Fruit fly (Drosophila melanogaster) whole organism, prepupa: ENCODE results near the gene CG5568.

Experiments
- Blimp-1 ChIP-seq: fragments of 200-800 bp; sonication (Bioruptor generic); optimal IDR thresholded peaks from 3 replicates; lab custom pipeline; 2017; ENCODE audit warnings: missing biosample characterization, missing genetic modification characterization, mild to moderate bottlenecking, moderate library complexity, missing genetic modification reagents
- CG10631 ChIP-seq: fragments of 200-800 bp; sonication (Bioruptor generic); optimal IDR thresholded peaks from 2 replicates; lab custom pipeline; 2016; ENCODE audit warnings: missing biosample characterization, missing genetic modification characterization
- CG10669 ChIP-seq: fragments of 200-800 bp; sonication (Bioruptor generic); optimal IDR thresholded peaks from 3 replicates; lab custom pipeline; 2018; ENCODE audit warnings: missing biosample characterization, mild to moderate bottlenecking, missing genetic modification characterization, moderate library complexity
- CG11294 ChIP-seq: fragments of 200-800 bp; sonication (Bioruptor generic); IDR thresholded peaks from 2 replicates; pipeline ENCODE4 v1.3.6; 2022; ENCODE audit warnings: missing biosample characterization, missing genetic modification characterization
- CG11762 ChIP-seq: fragments of 200-800 bp; sonication (Bioruptor generic); optimal IDR thresholded peaks from 3 replicates; lab custom pipeline; 2016; ENCODE audit warnings: missing biosample characterization, missing genetic modification characterization; ENCODE audit not compliant: insufficient read depth
- CG11902 ChIP-seq: fragments of 200-800 bp; sonication (Bioruptor generic); optimal IDR thresholded peaks from 3 replicates; lab custom pipeline; 2016; ENCODE audit warnings: missing biosample characterization, missing genetic modification characterization
- CG15336 ChIP-seq: fragments of 200-800 bp; sonication (Bioruptor generic); IDR thresholded peaks from 2 replicates; pipeline ENCODE4 v1.3.6; 2022; ENCODE audit warnings: missing biosample characterization, missing genetic modification characterization
- CG1621 ChIP-seq: fragments of 200-800 bp; sonication (Bioruptor generic); optimal IDR thresholded peaks from 3 replicates; lab custom pipeline; 2018; ENCODE audit warnings: missing biosample characterization, mild to moderate bottlenecking, missing genetic modification characterization
- CG3032 ChIP-seq: fragments of 200-800 bp; optimal IDR thresholded peaks from 2 replicates; lab custom pipeline; 2019; ENCODE audit warnings: missing biosample characterization, mild to moderate bottlenecking, missing genetic modification characterization, moderate library complexity
- CG31627 ChIP-seq: fragments of 200-800 bp; sonication (Bioruptor generic); optimal IDR thresholded peaks from 3 replicates; lab custom pipeline; 2016; ENCODE audit warnings: missing biosample characterization, missing genetic modification characterization
- CG32006 ChIP-seq: fragments of 200-800 bp; sonication (Bioruptor generic); optimal IDR thresholded peaks from 3 replicates; lab custom pipeline; 2017; ENCODE audit warnings: missing biosample characterization, mild to moderate bottlenecking, missing genetic modification characterization
- CG34406 ChIP-seq: fragments of 200-800 bp; sonication (Bioruptor generic); optimal IDR thresholded peaks from 3 replicates; lab custom pipeline; 2016; ENCODE audit warnings: missing biosample characterization, missing genetic modification characterization
- CG3919 ChIP-seq: fragments of 200-800 bp; sonication (Bioruptor generic); optimal IDR thresholded peaks from 3 replicates; lab custom pipeline; 2016; ENCODE audit warnings: missing biosample characterization, missing genetic modification characterization
- CG4318 ChIP-seq: fragments of 200-800 bp; sonication (Bioruptor generic); optimal IDR thresholded peaks from 3 replicates; lab custom pipeline; 2017; ENCODE audit warnings: missing biosample characterization, mild to moderate bottlenecking, missing genetic modification characterization
- CG6163 ChIP-seq: fragments of 200-800 bp; sonication (Bioruptor generic); IDR thresholded peaks from 3 replicates; pipeline ENCODE4 v1.3.6; 2022; ENCODE audit warnings: missing biosample characterization, missing genetic modification characterization
- CG6792 ChIP-seq: fragments of 200-800 bp; sonication (Bioruptor generic); optimal IDR thresholded peaks from 3 replicates; lab custom pipeline; 2016; ENCODE audit warnings: missing biosample characterization, missing genetic modification characterization
- CG7368 ChIP-seq: fragments of 200-800 bp; sonication (Bioruptor generic); optimal IDR thresholded peaks from 3 replicates; lab custom pipeline; 2016; ENCODE audit warnings: missing biosample characterization, missing genetic modification characterization
- CG8119 ChIP-seq: fragments of 200-800 bp; sonication (Bioruptor generic); IDR thresholded peaks from 3 replicates; pipeline ENCODE4 v1.3.6; 2022; ENCODE audit warnings: missing biosample characterization, missing genetic modification characterization
- CG8319 ChIP-seq: fragments of 200-800 bp; sonication (Bioruptor generic); optimal IDR thresholded peaks from 3 replicates; lab custom pipeline; 2016; ENCODE audit warnings: missing biosample characterization, missing genetic modification characterization
- CG8632 ChIP-seq: fragments of 200-800 bp; sonication (Bioruptor generic); optimal IDR thresholded peaks from 3 replicates; lab custom pipeline; 2016; ENCODE audit warnings: missing biosample characterization, missing genetic modification characterization
- Eip75B ChIP-seq: fragments of 200-800 bp; sonication (Bioruptor generic); optimal IDR thresholded peaks from 3 replicates; lab custom pipeline; 2016; ENCODE audit warnings: missing biosample characterization, missing genetic modification characterization
- Eip78C ChIP-seq: fragments of 200-800 bp; sonication (Bioruptor generic); peaks from one replicate; lab custom pipeline; 2016; ENCODE audit warnings: missing biosample characterization, missing genetic modification characterization
- Ets21C ChIP-seq: fragments of 200-800 bp; sonication (Bioruptor generic); optimal IDR thresholded peaks from 3 replicates; lab custom pipeline; 2016; ENCODE audit warnings: missing biosample characterization, missing genetic modification characterization
- Ets96B ChIP-seq: fragments of 200-800 bp; optimal IDR thresholded peaks from 2 replicates; lab custom pipeline; 2019; ENCODE audit warnings: missing biosample characterization, mild to moderate bottlenecking, missing genetic modification characterization, moderate library complexity
- Gug ChIP-seq: fragments of 200-800 bp; sonication (Bioruptor generic); IDR thresholded peaks from 2 replicates; pipeline ENCODE4 v1.3.6; 2022; ENCODE audit warnings: missing biosample characterization, missing genetic modification characterization
- Hr38 ChIP-seq: sonication (Bioruptor generic); optimal IDR thresholded peaks from 2 replicates; lab custom pipeline; 2016; ENCODE audit warnings: missing biosample characterization, missing genetic modification characterization
- Hr39 ChIP-seq: fragments of 200-800 bp; sonication (Bioruptor generic); optimal IDR thresholded peaks from 2 replicates; lab custom pipeline; 2016; ENCODE audit warnings: missing biosample characterization, missing genetic modification characterization
- Lpt ChIP-seq: fragments of 200-800 bp; sonication (Bioruptor generic); optimal IDR thresholded peaks from 3 replicates; lab custom pipeline; 2016; ENCODE audit warnings: missing biosample characterization, missing genetic modification characterization
- OdsH ChIP-seq: fragments of 200-800 bp; sonication (Bioruptor generic); optimal IDR thresholded peaks from 3 replicates; lab custom pipeline; 2016; ENCODE audit warnings: missing biosample characterization, missing genetic modification characterization
- Sox102F ChIP-seq: fragments of 200-800 bp; sonication (Bioruptor generic); optimal IDR thresholded peaks from 2 replicates; lab custom pipeline; 2016; ENCODE audit warnings: missing biosample characterization, mild to moderate bottlenecking, missing genetic modification characterization
- Sox14 ChIP-seq: fragments of 200-800 bp; sonication (Bioruptor generic); optimal IDR thresholded peaks from 3 replicates; lab custom pipeline; 2016; ENCODE audit warnings: missing biosample characterization, missing genetic modification characterization
- achi ChIP-seq: fragments of 200-800 bp; sonication (Bioruptor generic); optimal IDR thresholded peaks from 3 replicates; lab custom pipeline; 2016; ENCODE audit warnings: missing biosample characterization, missing genetic modification characterization
- esn ChIP-seq: fragments of 200-800 bp; sonication (Bioruptor generic); optimal IDR thresholded peaks from 2 replicates; lab custom pipeline; 2016; ENCODE audit warnings: missing biosample characterization, mild to moderate bottlenecking, missing genetic modification characterization, moderate library complexity
- fkh ChIP-seq: fragments of 200-800 bp; sonication (Bioruptor generic); optimal IDR thresholded peaks from 3 replicates; lab custom pipeline; 2017; ENCODE audit warnings: missing biosample characterization, mild to moderate bottlenecking, missing genetic modification characterization, moderate library complexity
- lz ChIP-seq: fragments of 200-800 bp; sonication (Bioruptor generic); optimal IDR thresholded peaks from 3 replicates; lab custom pipeline; 2016; ENCODE audit warnings: missing biosample characterization, missing genetic modification characterization
- net ChIP-seq: fragments of 200-800 bp; sonication (Bioruptor generic); optimal IDR thresholded peaks from 3 replicates; lab custom pipeline; 2016; ENCODE audit warnings: missing biosample characterization, missing genetic modification characterization
- pdm3 ChIP-seq: fragments of 200-800 bp; sonication (Bioruptor generic); optimal IDR thresholded peaks from 3 replicates; lab custom pipeline; 2016; ENCODE audit warnings: missing biosample characterization, missing genetic modification characterization
- salr ChIP-seq, 2 experiments: fragments of 200-800 bp; sonication (Bioruptor generic); optimal IDR thresholded peaks; 3 replicates each; lab custom pipeline; 2016 to 2018; ENCODE audit warnings: missing biosample characterization in 2 of 2, missing genetic modification characterization in 2 of 2, mild to moderate bottlenecking in 1 of 2
- ss ChIP-seq, 2 experiments: fragments of 200-800 bp; sonication (Bioruptor generic); optimal IDR thresholded peaks; 2 replicates in 1 of 2; 3 replicates in 1 of 2; lab custom pipeline; 2017 to 2018; ENCODE audit warnings: mild to moderate bottlenecking in 2 of 2, missing biosample characterization in 2 of 2, missing genetic modification characterization in 2 of 2, moderate library complexity in 1 of 2
- topi ChIP-seq: fragments of 200-800 bp; sonication (Bioruptor generic); optimal IDR thresholded peaks from 3 replicates; lab custom pipeline; 2016; ENCODE audit warnings: missing biosample characterization, missing genetic modification characterization
- vri ChIP-seq: fragments of 200-800 bp; sonication (Bioruptor generic); optimal IDR thresholded peaks from 3 replicates; lab custom pipeline; 2016; ENCODE audit warnings: missing biosample characterization, mild to moderate bottlenecking, missing genetic modification characterization

The CG5568 gene

DNA sequence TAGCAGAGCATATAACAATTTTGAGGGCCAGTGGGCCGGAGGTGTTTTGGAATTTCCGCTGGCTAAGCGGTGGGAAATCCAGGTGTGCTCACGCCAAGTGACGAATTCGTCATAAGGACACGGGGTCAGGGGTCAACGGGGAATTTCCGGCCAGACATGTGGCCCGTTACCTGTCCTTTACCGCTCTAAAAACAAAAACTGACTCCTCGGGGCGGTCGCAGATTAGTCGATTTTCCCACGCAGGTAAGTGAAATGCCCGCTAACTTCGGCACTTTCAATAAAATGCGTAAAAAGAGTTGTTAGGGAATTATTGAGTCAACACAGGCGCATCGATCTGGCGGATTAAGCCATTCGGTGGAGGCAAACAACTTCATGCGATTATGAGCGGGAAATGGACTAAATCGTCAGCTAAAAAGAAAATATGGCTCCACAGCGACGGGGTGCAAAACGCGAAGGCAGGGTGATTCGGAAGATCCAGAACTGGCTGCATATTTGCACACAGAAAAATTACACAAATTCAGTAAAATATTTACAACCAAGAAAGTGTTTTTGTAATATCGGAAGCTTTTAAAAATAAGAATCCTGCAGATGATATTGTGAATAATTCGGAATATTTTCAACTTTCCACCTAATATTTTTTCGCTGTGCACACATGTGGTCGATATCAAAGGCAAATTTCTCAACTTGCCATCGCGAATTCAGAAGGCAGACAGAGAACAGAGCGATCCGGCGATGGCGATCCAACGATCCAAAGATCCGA is 35.2 kb upstream of the CG5568 start (continued):
- TF ChIP-seq Blimp-1 (GFP tag; lab: Kevin White, UChicago): no peak
- no peak for TF ChIP-seq Hr38
- TF ChIP-seq CG6163 (GFP tag; lab: Robert Waterston, UW): peak; percentile 70; the same call in 2 of the 3 replicates
- TF ChIP-seq Ets96B (tag; lab: Kevin White, UChicago): peak; percentile 46
- TF ChIP-seq Hr39: peak; percentile 40
- TF ChIP-seq salr (GFP tag; optimal IDR thresholded peaks at IDR 0.05; lab: Kevin White, UChicago): peak; percentile 17 to 28
- peak; percentile 49 for TF ChIP-seq Sox14 (GFP tag; lab: Kevin White, UChicago)
- TF ChIP-seq OdsH (GFP tag; lab: Kevin White, UChicago): peak; percentile 41
- peak; percentile 51 for TF ChIP-seq CG3919 (GFP tag; lab: Kevin White, UChicago)
- TF ChIP-seq ss (GFP tag; optimal IDR thresholded peaks at IDR 0.05; lab: Kevin White, UChicago): no peak
- no peak for TF ChIP-seq CG4318
- TF ChIP-seq CG10669: peak; percentile 40
- peak; percentile 15 for TF ChIP-seq vri (GFP tag; lab: Kevin White, UChicago)
- peak; percentile 44 for TF ChIP-seq esn (GFP tag; lab: Kevin White, UChicago)
- peak; percentile 55 for TF ChIP-seq Sox102F (GFP tag; lab: Kevin White, UChicago)
- peak; percentile 27 for TF ChIP-seq topi
- TF ChIP-seq fkh: no peak
- TF ChIP-seq achi (GFP tag; lab: Kevin White, UChicago): peak; percentile 34
- peak; percentile 42; the same call in 1 of the 3 replicates for TF ChIP-seq CG8119
- TF ChIP-seq CG6792 (GFP tag; lab: Kevin White, UChicago): peak; percentile 35
- TF ChIP-seq Eip75B (GFP tag; lab: Kevin White, UChicago): peak; percentile 44
- peak; percentile 63 for TF ChIP-seq CG10631
- peak; percentile 39 for TF ChIP-seq lz (GFP tag; lab: Kevin White, UChicago)
- no peak for TF ChIP-seq CG8632
- TF ChIP-seq net (GFP tag; lab: Kevin White, UChicago): no peak
- TF ChIP-seq pdm3: peak; percentile 51
- TF ChIP-seq, all 60 proteins: peak for 33

DNA sequence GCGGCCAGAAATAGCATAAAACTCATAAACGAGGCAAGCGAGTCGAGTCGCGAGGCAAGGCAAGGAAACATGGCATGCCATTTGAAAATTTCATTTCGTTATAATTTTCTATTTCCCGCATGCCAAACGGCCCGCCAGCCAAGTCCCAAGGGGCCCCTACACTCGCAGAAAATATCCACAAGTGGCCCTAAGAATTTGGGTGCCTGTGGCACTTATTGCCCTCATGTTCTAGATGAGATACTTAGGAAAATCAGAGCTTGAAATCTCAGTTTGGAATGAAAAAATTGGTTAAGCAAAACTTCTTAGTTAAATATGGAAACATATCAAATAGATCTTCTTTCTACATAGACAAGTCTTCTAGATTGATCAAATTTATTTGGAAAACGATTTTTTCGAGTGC is 33.0 kb upstream of the CG5568 start:
- TF ChIP-seq Eip78C (GFP tag; lab: Kevin White, UChicago): peak; percentile 51
- peak; percentile 24 for TF ChIP-seq CG32006 (GFP tag; lab: Kevin White, UChicago)
- no peak for TF ChIP-seq net (GFP tag; lab: Kevin White, UChicago)

DNA sequence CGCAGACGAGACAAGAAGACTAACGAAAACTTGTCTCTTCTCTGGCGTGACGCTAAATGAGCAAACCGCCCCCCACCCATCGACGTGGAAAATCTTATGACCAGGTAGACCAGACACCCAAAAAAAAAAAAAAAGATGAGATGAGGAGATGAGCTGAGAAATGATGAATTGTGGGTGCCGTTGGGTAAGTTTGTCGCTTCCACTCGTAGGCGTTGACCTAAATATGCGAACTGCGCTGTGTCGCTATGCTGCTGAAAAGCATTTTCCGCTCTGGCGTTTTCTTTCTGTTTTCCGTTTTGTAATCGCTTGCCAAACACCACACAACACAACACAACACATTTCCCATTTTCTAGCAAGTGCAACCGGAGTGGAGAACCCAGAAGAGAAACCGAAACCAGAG is 32.4 kb upstream of the CG5568 start:
- TF ChIP-seq Blimp-1 (GFP tag; lab: Kevin White, UChicago): no peak
- peak; percentile 24; the same call in 1 of the 2 replicates for TF ChIP-seq CG15336 (GFP tag; lab: Robert Waterston, UW)
- 0 out of 3 replicates have a peak, but pooled peaks have one; percentile 17 for TF ChIP-seq CG8119

DNA sequence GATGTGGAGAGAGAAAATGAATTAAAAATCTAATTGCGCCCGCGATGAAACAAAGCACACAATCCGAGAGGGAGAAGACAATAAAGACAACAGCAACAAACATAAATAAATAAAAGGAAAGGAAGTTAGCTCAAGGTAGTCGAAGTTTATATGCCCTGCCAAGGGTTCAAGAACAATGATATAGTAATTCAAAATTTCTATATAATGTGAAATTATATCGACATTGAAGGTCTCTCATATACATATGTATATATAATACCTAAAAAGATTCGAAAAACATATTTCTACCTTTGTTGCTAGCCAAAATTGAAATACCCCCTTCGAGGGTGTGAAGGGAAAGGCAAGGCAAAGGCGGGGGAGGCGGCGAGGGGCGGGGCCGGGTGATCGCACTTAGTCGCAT is 30.5 kb upstream of the CG5568 start:
- TF ChIP-seq CG7368 (GFP tag; lab: Kevin White, UChicago) (no peak), CG8319 (GFP tag; lab: Kevin White, UChicago) (no peak), Gug (GFP tag; lab: Robert Waterston, UW) (peak; percentile 25; the same call in 1 of the 2 replicates), CG3032 (tag; lab: Kevin White, UChicago) (peak; percentile 42), OdsH (GFP tag; lab: Kevin White, UChicago) (peak; percentile 28), Ets21C (GFP tag; lab: Kevin White, UChicago) (no peak), CG15336 (GFP tag; lab: Robert Waterston, UW) (no peak), CG10669 (peak; percentile 8), ss (GFP tag; optimal IDR thresholded peaks at IDR 0.05; lab: Kevin White, UChicago) (no peak), CG34406 (GFP tag; lab: Kevin White, UChicago) (no peak), CG32006 (GFP tag; lab: Kevin White, UChicago) (peak; percentile 31), CG8119 (no peak), CG8632 (no peak), topi (peak; percentile 34), CG11902 (peak; percentile 2), Eip75B (GFP tag; lab: Kevin White, UChicago) (peak; percentile 12), CG31627 (GFP tag; lab: Kevin White, UChicago) (peak; percentile 3), CG10631 (peak; percentile 33), CG6792 (GFP tag; lab: Kevin White, UChicago) (peak; percentile 3), achi (GFP tag; lab: Kevin White, UChicago) (peak; percentile 8), vri (GFP tag; lab: Kevin White, UChicago) (no peak), fkh (no peak), Sox102F (GFP tag; lab: Kevin White, UChicago) (no peak), Ets96B (tag; lab: Kevin White, UChicago) (peak; percentile 38), CG11294 (GFP tag; lab: Robert Waterston, UW) (no peak), Eip78C (GFP tag; lab: Kevin White, UChicago) (peak; percentile 36), pdm3 (no peak), Lpt (no peak), CG1621 (no peak), CG11762 (GFP tag; lab: Kevin White, UChicago) (no peak), Sox14 (GFP tag; lab: Kevin White, UChicago) (no peak)
